Worm (Caenorhabditis elegans) whole organism, young adult: ENCODE results near the gene K07C5.2.

Experiments used
- B0035.1 ChIP-seq: sonication (generic microtip); optimal IDR thresholded peaks from 2 replicates; lab custom pipeline; 2016; ENCODE audit warnings: missing genetic modification characterization, mild to moderate bottlenecking, missing compliant biosample characterization, missing genotype, missing genetic modification reagents
- B0261.1 ChIP-seq: sonication (generic microtip); optimal IDR thresholded peaks from 2 replicates; lab custom pipeline; 2016; ENCODE audit warnings: mild to moderate bottlenecking, missing genetic modification characterization, moderate library complexity, missing compliant biosample characterization
- C06A6.2 ChIP-seq: fragments of 200-800 bp; sonication (Bioruptor generic); conservative IDR thresholded peaks from 2 replicates; pipeline ENCODE4 v1.3.6; 2022; ENCODE audit warnings: missing genetic modification characterization, missing compliant biosample characterization
- C17E4.6 ChIP-seq: fragments of 200-800 bp; sonication (Bioruptor generic); IDR thresholded peaks from 2 replicates; pipeline ENCODE4 v1.3.6; 2022; ENCODE audit warnings: missing genetic modification reagents, missing genetic modification characterization, missing compliant biosample characterization
- F10E7.11 ChIP-seq: sonication (generic microtip); optimal IDR thresholded peaks from 2 replicates; lab custom pipeline; 2017; ENCODE audit warnings: mild to moderate bottlenecking, missing genetic modification characterization, moderate library complexity, missing compliant biosample characterization
- F49E8.2 ChIP-seq: sonication (generic microtip); optimal IDR thresholded peaks from 3 replicates; lab custom pipeline; 2017; ENCODE audit warnings: missing genetic modification characterization, mild to moderate bottlenecking, missing compliant biosample characterization, antibody characterized with exemption, moderate library complexity; ENCODE audit not compliant: insufficient read depth
- F57A8.1 ChIP-seq: fragments of 200-800 bp; sonication (Bioruptor generic); optimal IDR thresholded peaks from 2 replicates; lab custom pipeline; 2018; ENCODE audit warnings: mild to moderate bottlenecking, missing genetic modification characterization, moderate library complexity, missing compliant biosample characterization
- K12H6.12 ChIP-seq: fragments of 200-800 bp; sonication (Bioruptor generic); optimal IDR thresholded peaks from 2 replicates; lab custom pipeline; 2018; ENCODE audit warnings: mild to moderate bottlenecking, missing genetic modification characterization, missing compliant biosample characterization
- Y53G8AR.9 ChIP-seq: fragments of 200-800 bp; sonication (Bioruptor generic); conservative IDR thresholded peaks from 2 replicates; pipeline ENCODE4 v1.3.6; 2022; ENCODE audit warnings: missing genetic modification reagents, missing genetic modification characterization, missing compliant biosample characterization
- Y67H2A.10 ChIP-seq: fragments of 200-800 bp; sonication (Bioruptor generic); conservative IDR thresholded peaks from 2 replicates; pipeline ENCODE4 v1.3.6; 2022; ENCODE audit warnings: missing genetic modification reagents, missing genetic modification characterization, missing compliant biosample characterization
- Y95B8A.8 ChIP-seq: fragments of 200-800 bp; sonication (Bioruptor generic); IDR thresholded peaks from 2 replicates; pipeline ENCODE4 v1.3.6; 2022; ENCODE audit warnings: missing genetic modification reagents, missing genetic modification characterization, missing compliant biosample characterization
- ama-1 ChIP-seq, 3 experiments: fragments of 150-350 bp in 1 of 3; sonication (generic microtip) in 2 of 3; optimal IDR thresholded peaks; 2 replicates each; lab custom pipeline; 2014 to 2018; ENCODE audit warnings: missing biosample characterization in 2 of 3, missing genetic modification characterization in 2 of 3, missing genetic modification reagents in 2 of 3
- aptf-3 ChIP-seq: fragments of 200-800 bp; sonication (Bioruptor generic); IDR thresholded peaks from 2 replicates; pipeline ENCODE4 v1.3.6; 2022; ENCODE audit warnings: missing genetic modification characterization, missing compliant biosample characterization
- attf-3 ChIP-seq: fragments of 200-800 bp; sonication (Bioruptor generic); conservative IDR thresholded peaks from 2 replicates; pipeline ENCODE4 v1.3.6; 2022; ENCODE audit warnings: missing genetic modification reagents, missing genetic modification characterization, missing compliant biosample characterization
- attf-5 ChIP-seq: fragments of 200-800 bp; sonication (Bioruptor generic); optimal IDR thresholded peaks from 2 replicates; lab custom pipeline; 2018; ENCODE audit warnings: mild to moderate bottlenecking, missing genetic modification characterization, missing compliant biosample characterization
- ccch-3 ChIP-seq: fragments of 200-800 bp; sonication (Bioruptor generic); optimal IDR thresholded peaks from 2 replicates; lab custom pipeline; 2018; ENCODE audit warnings: mild to moderate bottlenecking, missing genetic modification characterization, missing compliant biosample characterization
- cebp-1 ChIP-seq, 2 experiments: fragments of 200-800 bp in 1 of 2; sonication (Bioruptor generic) in 1 of 2; sonication (generic microtip) in 1 of 2; IDR thresholded peaks in 1 of 2; optimal IDR thresholded peaks in 1 of 2; 2 replicates each; pipeline versions ENCODE4 v1.3.6 to Lab custom; 2017 to 2022; ENCODE audit warnings: missing compliant biosample characterization in 2 of 2, missing genetic modification characterization in 2 of 2, mild to moderate bottlenecking in 1 of 2, missing genetic modification reagents in 1 of 2, moderate library complexity in 1 of 2
- dpff-1 ChIP-seq: sonication (generic microtip); optimal IDR thresholded peaks from 2 replicates; lab custom pipeline; 2017; ENCODE audit warnings: mild to moderate bottlenecking, missing genetic modification characterization, missing compliant biosample characterization
- dpl-1 ChIP-seq: fragments of 150-350 bp; optimal IDR thresholded peaks from 2 replicates; lab custom pipeline; 2014; ENCODE audit warnings: missing biosample characterization, missing genetic modification reagents, missing genetic modification characterization
- hlh-12 ChIP-seq: sonication (generic microtip); optimal IDR thresholded peaks from 2 replicates; lab custom pipeline; 2016; ENCODE audit warnings: missing genetic modification characterization, missing compliant biosample characterization
- hlh-26 ChIP-seq: fragments of 200-800 bp; sonication (Bioruptor generic); conservative IDR thresholded peaks from 2 replicates; pipeline ENCODE4 v1.3.6; 2022; ENCODE audit warnings: missing genetic modification reagents, missing genetic modification characterization, missing compliant biosample characterization
- lag-1 ChIP-seq: fragments of 200-800 bp; sonication (Bioruptor generic); IDR thresholded peaks from 2 replicates; pipeline ENCODE4 v1.3.6; 2022; ENCODE audit warnings: missing genetic modification reagents, missing genetic modification characterization, missing compliant biosample characterization
- let-607 ChIP-seq, 2 experiments: fragments of 200-800 bp in 1 of 2; sonication (Bioruptor generic) in 1 of 2; sonication (generic microtip) in 1 of 2; optimal IDR thresholded peaks; 2 replicates each; lab custom pipeline; 2016 to 2018; ENCODE audit warnings: mild to moderate bottlenecking in 2 of 2, missing compliant biosample characterization in 2 of 2, missing genetic modification characterization in 2 of 2, moderate library complexity in 2 of 2, missing genotype in 1 of 2
- lin-26 ChIP-seq: fragments of 200-800 bp; sonication (Bioruptor generic); IDR thresholded peaks from 2 replicates; pipeline ENCODE4 v1.3.6; 2022; ENCODE audit warnings: missing genetic modification reagents, missing genetic modification characterization, missing compliant biosample characterization
- lin-40 ChIP-seq: sonication (generic microtip); optimal IDR thresholded peaks from 2 replicates; lab custom pipeline; 2016; ENCODE audit warnings: missing genetic modification characterization, mild to moderate bottlenecking, missing compliant biosample characterization, missing genotype, missing genetic modification reagents
- lir-1 ChIP-seq: fragments of 200-800 bp; sonication (Bioruptor generic); conservative IDR thresholded peaks from 2 replicates; pipeline ENCODE4 v1.3.6; 2022; ENCODE audit warnings: missing genetic modification reagents, missing genetic modification characterization, missing compliant biosample characterization
- lsy-27 ChIP-seq: sonication (generic microtip); optimal IDR thresholded peaks from 2 replicates; lab custom pipeline; 2017; ENCODE audit warnings: missing genetic modification characterization, mild to moderate bottlenecking, missing compliant biosample characterization, antibody characterized with exemption, missing genotype, borderline replicate concordance; ENCODE audit not compliant: insufficient read depth
- nfya-2 ChIP-seq: fragments of 200-800 bp; sonication (Bioruptor generic); IDR thresholded peaks from 2 replicates; pipeline ENCODE4 v1.3.6; 2022; ENCODE audit warnings: missing genetic modification reagents, missing genetic modification characterization, missing compliant biosample characterization
- nhr-27 ChIP-seq: fragments of 200-800 bp; sonication (Bioruptor generic); optimal IDR thresholded peaks from 2 replicates; lab custom pipeline; 2018; ENCODE audit warnings: mild to moderate bottlenecking, missing genetic modification characterization, moderate library complexity, missing compliant biosample characterization
- nhr-90 ChIP-seq: sonication (generic microtip); optimal IDR thresholded peaks from 2 replicates; lab custom pipeline; 2016; ENCODE audit warnings: missing genotype, mild to moderate bottlenecking, missing genetic modification characterization, missing compliant biosample characterization
- pbrm-1 ChIP-seq: fragments of 200-800 bp; sonication (Bioruptor generic); IDR thresholded peaks from 2 replicates; pipeline ENCODE4 v1.3.6; 2022; ENCODE audit warnings: missing genetic modification reagents, missing genetic modification characterization, missing compliant biosample characterization
- repo-1 ChIP-seq: sonication (generic microtip); optimal IDR thresholded peaks from 2 replicates; lab custom pipeline; 2017; ENCODE audit warnings: mild to moderate bottlenecking, missing genetic modification characterization, missing compliant biosample characterization
- snpc-1.1 ChIP-seq: sonication (generic microtip); optimal IDR thresholded peaks from 2 replicates; lab custom pipeline; 2017; ENCODE audit warnings: missing genetic modification characterization, mild to moderate bottlenecking, missing compliant biosample characterization, antibody characterized with exemption, moderate library complexity, missing genotype, missing genetic modification reagents; ENCODE audit not compliant: insufficient read depth
- snpc-4 ChIP-seq, 5 experiments: fragments of 150-350 bp in 1 of 5; sonication (generic microtip) in 4 of 5; optimal IDR thresholded peaks; 2 replicates each; lab custom pipeline; 2014 to 2018; ENCODE audit warnings: missing genetic modification characterization in 5 of 5, missing biosample characterization in 3 of 5, antibody characterized with exemption in 2 of 5, mild to moderate bottlenecking in 2 of 5, missing compliant biosample characterization in 2 of 5, missing genotype in 2 of 5, moderate library complexity in 2 of 5, missing genetic modification reagents in 1 of 5
- somi-1 ChIP-seq: fragments of 200-800 bp; sonication (Bioruptor generic); optimal IDR thresholded peaks from 2 replicates; lab custom pipeline; 2018; ENCODE audit warnings: mild to moderate bottlenecking, missing genetic modification characterization, missing compliant biosample characterization
- unc-62 ChIP-seq: fragments of 150-350 bp; optimal IDR thresholded peaks from 2 replicates; lab custom pipeline; 2014; ENCODE audit warnings: missing biosample characterization, missing genetic modification reagents, missing genetic modification characterization
- ztf-18 ChIP-seq: sonication (generic microtip); optimal IDR thresholded peaks from 2 replicates; lab custom pipeline; 2016; ENCODE audit warnings: missing genotype, mild to moderate bottlenecking, missing genetic modification characterization, missing compliant biosample characterization
- ztf-25 ChIP-seq: fragments of 200-800 bp; sonication (Bioruptor generic); IDR thresholded peaks from 2 replicates; pipeline ENCODE4 v1.3.6; 2022; ENCODE audit warnings: missing genetic modification reagents, missing genetic modification characterization, missing compliant biosample characterization

The K07C5.2 gene

DNA sequence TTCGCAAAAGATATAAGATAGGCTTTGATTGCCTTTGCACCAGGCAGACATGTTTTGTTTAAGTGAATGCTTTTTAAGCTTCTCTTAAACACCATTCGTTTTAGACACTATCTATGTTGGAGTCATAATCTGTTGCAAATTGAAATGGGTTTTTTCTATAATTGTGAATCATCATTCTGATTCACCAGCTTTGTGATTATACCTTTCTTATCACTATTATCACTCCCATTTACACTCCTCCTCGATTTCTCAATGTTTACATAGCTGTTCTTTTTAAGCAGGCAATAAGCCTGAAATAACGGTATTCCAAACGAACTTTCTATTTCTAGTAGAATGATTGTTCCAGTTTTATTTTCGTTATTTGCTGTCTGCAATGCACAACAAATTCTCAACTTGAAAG, 42.2 kb upstream of the K07C5.2 start, which contains the start of gene B0024.4:
Gene B0024.4, plus strand, starts transcription at position 301 of the 400 bp plus-strand sequence.
- TF ChIP-seq F57A8.1 (no peak), B0261.1 (tag; lab: Kevin White, UChicago) (no peak), ama-1 (optimal IDR thresholded peaks at IDR 0.05; lab: Kevin White, UChicago) (no peak), ama-1 (GFP tag; optimal IDR thresholded peaks at IDR 0.05; lab: Kevin White, UChicago) (no peak), B0035.1 (tag; lab: Kevin White, UChicago) (no peak), F10E7.11 (no peak), ztf-25 (no peak), somi-1 (no peak), dpl-1 (GFP tag; lab: Kevin White, UChicago) (no peak), lsy-27 (tag; lab: Kevin White, UChicago) (no peak), attf-5 (GFP tag; lab: Kevin White, UChicago) (no peak), dpff-1 (tag; lab: Kevin White, UChicago) (no peak), aptf-3 (GFP tag; lab: Robert Waterston, UW) (no peak), Y95B8A.8 (no peak)
- TF ChIP-seq, all 124 proteins: peak for 0

DNA sequence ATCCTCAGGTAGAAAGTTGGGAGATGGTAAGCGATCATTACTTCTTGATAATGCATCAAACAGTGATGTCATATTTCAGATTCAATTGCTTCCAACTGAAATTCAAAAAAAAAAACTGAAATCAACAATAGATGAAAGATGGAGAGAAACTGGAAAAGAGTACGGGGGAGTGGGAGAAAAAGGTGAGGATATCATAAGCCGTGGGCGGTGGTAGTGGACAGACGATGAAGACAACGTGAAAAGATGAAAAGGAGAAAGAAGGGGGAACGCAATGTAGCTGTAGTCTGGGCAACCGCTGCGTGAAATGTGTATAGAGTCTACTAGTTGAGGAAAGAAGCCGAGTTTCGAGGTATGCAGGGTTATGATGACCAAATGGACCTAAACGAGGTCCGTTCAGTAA, 32.0 kb upstream of the K07C5.2 start, which contains the start of gene che-12:
Gene che-12, minus strand, starts transcription at position 101 of the 400 bp plus-strand sequence.
- TF ChIP-seq cebp-1 (GFP tag; IDR thresholded peaks at IDR 0.05; lab: Robert Waterston, UW) (no peak), cebp-1 (tag; optimal IDR thresholded peaks at IDR 0.05; lab: Kevin White, UChicago) (no peak), snpc-4 (GFP tag; optimal IDR thresholded peaks at IDR 0.05; lab: Kevin White, UChicago) (no peak), snpc-4 (tag; optimal IDR thresholded peaks at IDR 0.05; lab: Kevin White, UChicago) (no peak), hlh-26 (no peak), nhr-90 (tag; lab: Kevin White, UChicago) (no peak), F49E8.2 (tag; lab: Kevin White, UChicago) (no peak), F10E7.11 (no peak), pbrm-1 (GFP tag; lab: Robert Waterston, UW) (no peak)
- TF ChIP-seq, all 124 proteins: peak for 0

DNA sequence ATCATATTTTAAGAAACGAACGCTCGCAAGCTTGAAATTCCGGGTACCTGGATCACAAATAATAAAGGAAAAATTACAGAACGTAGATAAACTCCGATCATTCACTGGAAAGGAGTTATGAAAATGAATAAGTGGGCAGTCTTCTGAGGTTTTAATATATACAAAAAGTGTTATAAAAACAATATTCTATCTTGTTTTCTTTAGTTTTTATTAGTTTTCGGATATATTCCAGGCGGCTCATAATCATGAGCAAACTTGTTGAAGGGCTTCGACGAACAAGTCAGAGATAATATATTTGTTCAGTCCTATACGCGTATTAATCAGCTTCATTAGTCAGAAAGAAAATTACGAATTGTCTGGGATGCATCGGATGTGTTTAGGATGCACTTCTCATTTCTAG, 25.3 kb upstream of the K07C5.2 start, which contains the start of gene gcy-6:
Gene gcy-6, minus strand, starts transcription at position 101 of the 400 bp plus-strand sequence.
- TF ChIP-seq nfya-2 (GFP tag; lab: Robert Waterston, UW) (no peak), ccch-3 (GFP tag; lab: Kevin White, UChicago) (no peak), lin-26 (GFP tag; lab: Robert Waterston, UW) (no peak), nhr-90 (tag; lab: Kevin White, UChicago) (no peak), C06A6.2 (no peak), Y67H2A.10 (GFP tag; lab: Robert Waterston, UW) (no peak), attf-3 (GFP tag; lab: Robert Waterston, UW) (no peak), let-607 (tag; optimal IDR thresholded peaks at IDR 0.05; lab: Kevin White, UChicago) (no peak), K12H6.12 (tag; lab: Kevin White, UChicago) (no peak), lin-40 (tag; lab: Kevin White, UChicago) (no peak), lag-1 (no peak), repo-1 (tag; lab: Kevin White, UChicago) (no peak), snpc-1.1 (no peak), unc-62 (GFP tag; lab: Kevin White, UChicago) (no peak), hlh-12 (tag; lab: Kevin White, UChicago) (no peak), Y53G8AR.9 (GFP tag; lab: Robert Waterston, UW) (no peak), ztf-18 (tag; lab: Kevin White, UChicago) (no peak), nhr-27 (tag; lab: Kevin White, UChicago) (no peak), C17E4.6 (GFP tag; lab: Robert Waterston, UW) (no peak), lir-1 (GFP tag; lab: Robert Waterston, UW) (no peak)
